Fruit fly (Drosophila melanogaster) whole organism, embryonic: ENCODE data around the gene CG5886.

ENCODE experiments used
- BEAF-32 ChIP-seq: fragments of 200-800 bp; sonication (Bioruptor generic); optimal IDR thresholded peaks from 3 replicates; lab custom pipeline; 2017; ENCODE audit warnings: missing biosample characterization, missing genetic modification characterization, mild to moderate bottlenecking, moderate library complexity, missing genetic modification reagents
- CG14050 ChIP-seq: fragments of 200-800 bp; sonication (Bioruptor generic); IDR thresholded peaks from 3 replicates; pipeline ENCODE4 v1.3.6; 2022; ENCODE audit warnings: missing biosample characterization, missing genetic modification characterization
- CG33557 ChIP-seq: fragments of 200-800 bp; sonication (Bioruptor generic); optimal IDR thresholded peaks from 2 replicates; lab custom pipeline; 2019; ENCODE audit warnings: missing biosample characterization, mild to moderate bottlenecking, missing genetic modification characterization, moderate library complexity
- ERR ChIP-seq: fragments of 200-800 bp; sonication (Bioruptor generic); optimal IDR thresholded peaks from 2 replicates; lab custom pipeline; 2016; ENCODE audit warnings: missing biosample characterization, missing genetic modification characterization
- HHEX ChIP-seq: fragments of 200-800 bp; sonication (Bioruptor generic); optimal IDR thresholded peaks from 3 replicates; lab custom pipeline; 2017; ENCODE audit warnings: missing biosample characterization, mild to moderate bottlenecking, missing genetic modification characterization, missing genetic modification reagents
- ftz-f1 ChIP-seq: fragments of 200-800 bp; sonication (Bioruptor generic); optimal IDR thresholded peaks from 2 replicates; lab custom pipeline; 2016; ENCODE audit warnings: missing biosample characterization, missing genetic modification characterization
- maf-S ChIP-seq: fragments of 200-800 bp; sonication (Bioruptor generic); optimal IDR thresholded peaks from 2 replicates; lab custom pipeline; 2016; ENCODE audit warnings: missing biosample characterization, missing genetic modification characterization
- trem ChIP-seq: fragments of 200-800 bp; optimal IDR thresholded peaks from 3 replicates; lab custom pipeline; 2019; ENCODE audit warnings: missing biosample characterization, mild to moderate bottlenecking, missing genetic modification characterization, moderate library complexity

DNA sequence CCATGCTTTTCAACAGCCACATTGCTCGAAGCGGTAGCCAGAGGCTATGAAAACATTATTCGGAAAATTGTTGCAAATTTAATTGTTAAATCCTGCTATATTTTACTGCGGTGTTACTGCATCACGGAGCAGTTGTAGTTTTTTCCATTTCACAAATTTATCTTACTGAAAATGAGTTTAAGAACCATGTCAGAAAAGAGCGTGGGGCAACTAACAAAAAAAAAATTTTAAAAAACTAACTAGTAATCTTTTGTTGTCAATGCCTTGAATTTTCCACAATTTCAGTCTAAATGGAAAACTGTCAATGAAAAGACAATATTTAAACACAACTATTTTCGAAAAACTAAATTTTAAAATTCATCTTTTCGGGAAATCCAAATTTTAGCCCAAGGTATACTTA is 40.6 kb upstream of the CG5886 start, which contains the start of gene CG5024:
- TF ChIP-seq BEAF-32 (no peak), HHEX (GFP tag; lab: Kevin White, UChicago) (no peak), ftz-f1 (GFP tag; lab: Kevin White, UChicago) (no peak), CG33557 (no peak), trem (tag; lab: Kevin White, UChicago) (no peak), ERR (GFP tag; lab: Kevin White, UChicago) (no peak), maf-S (GFP tag; lab: Kevin White, UChicago) (no peak), CG14050 (GFP tag; lab: Robert Waterston, UW) (no peak)
